Fruit fly (Drosophila melanogaster): ENCODE measurements around the gene CG15864.

The CG15864 gene

DNA sequence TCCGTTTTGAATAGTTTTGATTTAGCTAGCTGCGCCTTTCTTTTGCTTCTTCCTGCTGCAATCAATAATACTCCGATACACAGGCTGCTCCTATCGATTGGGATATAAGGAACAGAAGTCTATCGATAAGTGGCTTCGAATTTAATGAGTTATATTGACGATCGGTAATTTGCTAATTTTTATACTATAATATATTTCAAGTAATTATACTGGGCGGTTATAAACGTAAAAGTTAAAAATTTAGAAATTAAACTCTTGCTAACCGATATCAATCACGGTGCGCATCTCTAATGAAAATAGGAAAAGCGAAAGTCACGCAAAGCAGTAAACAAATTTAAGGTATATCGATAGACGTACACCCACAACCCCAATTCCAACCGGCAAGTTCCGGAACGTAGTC is 4.5 kb upstream of the CG15864 start, which contains the start of the genes CG9636, CG18749 and CG33722 (continued):
- TF ChIP-seq CG9437 (GFP tag; optimal IDR thresholded peaks at IDR 0.05), result peak; percentile 76
- TF ChIP-seq CG11696 (GFP tag; IDR thresholded peaks at IDR 0.05), result 0 out of 2 replicates have a peak, but pooled peaks have one; percentile 23
- TF ChIP-seq z (GFP tag; IDR thresholded peaks at IDR 0.05), result no peak
- TF ChIP-seq Ravus (GFP tag; IDR thresholded peaks at IDR 0.05), result no peak
- TF ChIP-seq CG7357 (GFP tag; IDR thresholded peaks at IDR 0.05), result peak; percentile 38; the same call in 1 of the 3 replicates
- peak; percentile 89; the same call in 2 of the 3 replicates for TF ChIP-seq Opbp (GFP tag; IDR thresholded peaks at IDR 0.05; ENCODE audit: partially characterized antibody)
- TF ChIP-seq lola (GFP tag; optimal IDR thresholded peaks at IDR 0.05), result peak in 1 of 3 experiments; percentile 71
- no peak for TF ChIP-seq CG7928 (GFP tag; optimal IDR thresholded peaks at IDR 0.05)
- peak; percentile 10 for TF ChIP-seq CTCF (GFP tag; optimal IDR thresholded peaks at IDR 0.05)
- peak; percentile 69 for TF ChIP-seq CG17359 (tag; optimal IDR thresholded peaks at IDR 0.05)
- no peak for TF ChIP-seq wdn (GFP tag; IDR thresholded peaks at IDR 0.05)
- TF ChIP-seq pum (GFP tag; optimal IDR thresholded peaks at IDR 0.05), result no peak
- no peak for TF ChIP-seq NFAT (GFP tag; IDR thresholded peaks at IDR 0.05)
- TF ChIP-seq Camta (GFP tag; optimal IDR thresholded peaks at IDR 0.05), result peak; percentile 24
- TF ChIP-seq CG30403 (GFP tag; optimal IDR thresholded peaks at IDR 0.05), result peak; percentile 86
- TF ChIP-seq CG2129 (GFP tag; IDR thresholded peaks at IDR 0.05; ENCODE audit: partially characterized antibody), result peak; percentile 95
- TF ChIP-seq Doc3 (GFP tag; IDR thresholded peaks at IDR 0.05; ENCODE audit: partially characterized antibody), result peak; percentile 98
- TF ChIP-seq Usf (GFP tag; optimal IDR thresholded peaks at IDR 0.05), result no peak
- TF ChIP-seq CG8281 (tag; optimal IDR thresholded peaks at IDR 0.05), result peak; percentile 55
- peak; percentile 75; the same call in 2 of the 3 replicates for TF ChIP-seq Dbx (GFP tag; IDR thresholded peaks at IDR 0.05)
- TF ChIP-seq CG4730 (GFP tag; IDR thresholded peaks at IDR 0.05), result peak; percentile 56; the same call in 1 of the 2 replicates
- TF ChIP-seq ranshi (GFP tag; IDR thresholded peaks at IDR 0.05), result 0 out of 2 replicates have a peak, but pooled peaks have one; percentile 42
- TF ChIP-seq CG10274 (GFP tag; optimal IDR thresholded peaks at IDR 0.05), result no peak
- no peak for TF ChIP-seq CG15073 (GFP tag; optimal IDR thresholded peaks at IDR 0.05)
- TF ChIP-seq CG1603 (tag; optimal IDR thresholded peaks at IDR 0.05), result peak; percentile 38
- peak; percentile 72 for TF ChIP-seq unpg (GFP tag; optimal IDR thresholded peaks at IDR 0.05)
- peak; percentile 3 for TF ChIP-seq run (tag; optimal IDR thresholded peaks at IDR 0.05)
- TF ChIP-seq br (optimal IDR thresholded peaks at IDR 0.05), result no peak
- TF ChIP-seq toy (GFP tag; IDR thresholded peaks at IDR 0.05), result no peak
- peak; percentile 24 for TF ChIP-seq Antp (GFP tag; optimal IDR thresholded peaks at IDR 0.05)
- no peak for TF ChIP-seq CG2678 (tag; optimal IDR thresholded peaks at IDR 0.05)
- TF ChIP-seq CG17612 (GFP tag; IDR thresholded peaks at IDR 0.05), result no peak
- no peak for TF ChIP-seq btn (GFP tag; optimal IDR thresholded peaks at IDR 0.05)
- TF ChIP-seq CG6813 (GFP tag; optimal IDR thresholded peaks at IDR 0.05), result no peak
- TF ChIP-seq slou (GFP tag; optimal IDR thresholded peaks at IDR 0.05), result peak; percentile 27
- TF ChIP-seq H15 (GFP tag; IDR thresholded peaks at IDR 0.05), result peak; percentile 73; the same call in 2 of the 3 replicates
- TF ChIP-seq row (GFP tag; IDR thresholded peaks at IDR 0.05), result peak; percentile 90
- TF ChIP-seq pho (GFP tag; optimal IDR thresholded peaks at IDR 0.05), result peak; percentile 45
- TF ChIP-seq odd (GFP tag; optimal IDR thresholded peaks at IDR 0.05), result peak; percentile 17
- 0 out of 2 replicates have a peak, but pooled peaks have one; percentile 12 for TF ChIP-seq CG4360 (GFP tag; IDR thresholded peaks at IDR 0.05)
- peak; percentile 16 for TF ChIP-seq pros (GFP tag; optimal IDR thresholded peaks at IDR 0.05)
- TF ChIP-seq CG14965 (GFP tag; optimal IDR thresholded peaks at IDR 0.05; ENCODE audit: borderline replicate concordance), result no peak
- TF ChIP-seq scrt (GFP tag; optimal IDR thresholded peaks at IDR 0.05), result peak; percentile 41
- no peak for TF ChIP-seq CG3838 (GFP tag; optimal IDR thresholded peaks at IDR 0.05)
- no peak for TF ChIP-seq wor (GFP tag; IDR thresholded peaks at IDR 0.05)
- peak; percentile 85 for TF ChIP-seq CG4424 (GFP tag; optimal IDR thresholded peaks at IDR 0.05)
- no peak for TF ChIP-seq crc (GFP tag; optimal IDR thresholded peaks at IDR 0.05)
- no peak for TF ChIP-seq usp (GFP tag; optimal IDR thresholded peaks at IDR 0.05)
- TF ChIP-seq CG3065 (GFP tag; optimal IDR thresholded peaks at IDR 0.05), result peak; percentile 24
- no peak for TF ChIP-seq CG11085 (GFP tag; IDR thresholded peaks at IDR 0.05)
- peak; percentile 71 for TF ChIP-seq ind (GFP tag; optimal IDR thresholded peaks at IDR 0.05)
- TF ChIP-seq CG3407 (GFP tag; optimal IDR thresholded peaks at IDR 0.05), result peak; percentile 60
